Fruit fly (Drosophila melanogaster) whole organism, prepupa: ENCODE measurements around the gene CG9701.

Source experiments
- Blimp-1 ChIP-seq: fragments of 200-800 bp; sonication (Bioruptor generic); optimal IDR thresholded peaks from 3 replicates; lab custom pipeline; 2017; ENCODE audit warnings: missing biosample characterization, missing genetic modification characterization, mild to moderate bottlenecking, moderate library complexity, missing genetic modification reagents
- CG11762 ChIP-seq: fragments of 200-800 bp; sonication (Bioruptor generic); optimal IDR thresholded peaks from 3 replicates; lab custom pipeline; 2016; ENCODE audit warnings: missing biosample characterization, missing genetic modification characterization; ENCODE audit not compliant: insufficient read depth
- Gug ChIP-seq: fragments of 200-800 bp; sonication (Bioruptor generic); IDR thresholded peaks from 2 replicates; pipeline ENCODE4 v1.3.6; 2022; ENCODE audit warnings: missing biosample characterization, missing genetic modification characterization
- eg ChIP-seq: fragments of 200-800 bp; sonication (Bioruptor generic); IDR thresholded peaks from 3 replicates; pipeline ENCODE4 v1.3.6; 2022; ENCODE audit warnings: missing biosample characterization, missing genetic modification characterization

DNA sequence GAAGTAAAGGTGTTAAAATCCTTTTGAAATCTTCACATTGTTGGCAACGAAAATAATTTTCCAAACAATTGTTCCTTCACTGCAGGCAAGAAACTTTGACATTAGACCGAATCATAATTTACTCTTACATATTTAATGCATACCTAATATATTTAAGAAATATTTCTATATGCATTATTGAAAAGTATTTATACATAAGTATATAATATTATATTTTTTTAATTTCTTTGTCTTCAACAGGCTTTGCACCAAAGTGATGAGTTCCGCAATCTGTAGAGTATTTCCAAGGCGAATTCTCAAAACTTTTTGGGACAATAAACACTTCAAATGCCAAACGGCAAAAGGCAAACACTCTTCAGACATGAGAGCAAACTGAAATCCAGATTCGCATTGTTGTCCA lies 36.3 kb upstream of the CG9701 start:
- no peak for TF ChIP-seq Blimp-1 (GFP tag; lab: Kevin White, UChicago)
- TF ChIP-seq eg (GFP tag; lab: Robert Waterston, UW) = peak; percentile 71
- no peak for TF ChIP-seq CG11762 (GFP tag; lab: Kevin White, UChicago)
- no peak for TF ChIP-seq Gug
